Worm (Caenorhabditis elegans) whole organism, early embryonic: ENCODE results near the gene lnp-1.

Experiments
- B0310.2 ChIP-seq: sonication (generic microtip); optimal IDR thresholded peaks from 2 replicates; lab custom pipeline; 2016; ENCODE audit warnings: mild to moderate bottlenecking, missing genetic modification characterization, missing compliant biosample characterization
- F13C5.2 ChIP-seq: sonication (generic microtip); optimal IDR thresholded peaks from 2 replicates; lab custom pipeline; 2017; ENCODE audit warnings: mild to moderate bottlenecking, missing genetic modification characterization, inconsistent platforms, missing compliant biosample characterization
- aly-1 ChIP-seq: sonication (generic microtip); optimal IDR thresholded peaks from 2 replicates; lab custom pipeline; 2016; ENCODE audit warnings: missing genetic modification characterization, missing compliant biosample characterization
- ama-1 ChIP-seq: fragments of 150-350 bp; optimal IDR thresholded peaks from 2 replicates; lab custom pipeline; 2014
- ets-7 ChIP-seq: sonication (generic microtip); optimal IDR thresholded peaks from 2 replicates; lab custom pipeline; 2016; ENCODE audit warnings: missing genotype, missing genetic modification characterization, missing compliant biosample characterization
- flt-1 ChIP-seq: fragments of 200-800 bp; sonication (Bioruptor generic); IDR thresholded peaks from 2 replicates; pipeline ENCODE4 v1.3.6; 2022; ENCODE audit warnings: missing genetic modification characterization, missing compliant biosample characterization
- hmbx-1 ChIP-seq: sonication (generic microtip); optimal IDR thresholded peaks from 2 replicates; lab custom pipeline; 2016; ENCODE audit warnings: mild to moderate bottlenecking, missing genetic modification characterization, missing compliant biosample characterization
- hmg-4 ChIP-seq: fragments of 200-800 bp; sonication (Bioruptor generic); optimal IDR thresholded peaks from 2 replicates; lab custom pipeline; 2018; ENCODE audit warnings: mild to moderate bottlenecking, missing genetic modification characterization, missing compliant biosample characterization
- scrt-1 ChIP-seq: fragments of 200-800 bp; sonication (Bioruptor generic); IDR thresholded peaks from 2 replicates; pipeline ENCODE4 v1.3.6; 2022; ENCODE audit warnings: missing genetic modification characterization, missing compliant biosample characterization
- sea-1 ChIP-seq: fragments of 200-800 bp; sonication (Bioruptor generic); conservative IDR thresholded peaks from 2 replicates; pipeline ENCODE4 v1.3.6; 2022; ENCODE audit warnings: missing genetic modification characterization, missing compliant biosample characterization
- tbx-11 ChIP-seq: fragments of 200-800 bp; sonication (Bioruptor generic); IDR thresholded peaks from 2 replicates; pipeline ENCODE4 v1.3.6; 2022; ENCODE audit warnings: missing genetic modification characterization, missing compliant biosample characterization

DNA sequence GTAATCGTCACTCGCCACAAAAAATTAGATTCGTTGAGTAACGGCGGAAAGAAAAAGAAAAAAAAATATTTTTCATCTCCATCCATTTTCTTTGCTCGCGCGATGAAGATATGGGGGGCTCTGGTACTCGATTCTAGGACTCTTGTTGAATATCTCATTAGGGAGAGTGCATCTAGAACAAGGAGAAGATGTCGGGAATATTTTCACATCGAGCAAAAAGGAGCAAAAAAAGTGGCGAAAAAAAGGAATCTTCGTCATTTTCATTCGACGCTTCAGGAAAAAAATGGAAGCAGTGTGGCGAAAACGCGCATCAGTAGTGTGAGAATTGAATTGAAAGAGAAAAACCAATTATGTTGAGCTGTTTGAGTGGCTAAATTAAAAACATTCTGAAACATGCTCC lies 35.1 kb downstream of the lnp-1 start:
- TF ChIP-seq ama-1 (lab: Kevin White, UChicago) = no peak
- no peak for TF ChIP-seq ets-7 (tag; lab: Kevin White, UChicago)
- TF ChIP-seq B0310.2 (tag; lab: Kevin White, UChicago) = no peak
- TF ChIP-seq sea-1 (GFP tag; lab: Robert Waterston, UW) = no peak
- TF ChIP-seq hmbx-1 = no peak
- TF ChIP-seq hmg-4 (GFP tag; lab: Kevin White, UChicago) = no peak
- TF ChIP-seq F13C5.2 (tag; lab: Kevin White, UChicago) = no peak
- no peak for TF ChIP-seq flt-1 (GFP tag; lab: Robert Waterston, UW)
- no peak for TF ChIP-seq scrt-1
- TF ChIP-seq tbx-11 (GFP tag; lab: Robert Waterston, UW) = no peak
- no peak for TF ChIP-seq aly-1 (tag; lab: Kevin White, UChicago)
